Worm (Caenorhabditis elegans) whole organism, early embryonic: ENCODE data around the gene Y49E10.21.

Experiments used
- B0310.2 ChIP-seq: sonication (generic microtip); optimal IDR thresholded peaks from 2 replicates; lab custom pipeline; 2016; ENCODE audit warnings: mild to moderate bottlenecking, missing genetic modification characterization, missing compliant biosample characterization
- F13C5.2 ChIP-seq: sonication (generic microtip); optimal IDR thresholded peaks from 2 replicates; lab custom pipeline; 2017; ENCODE audit warnings: mild to moderate bottlenecking, missing genetic modification characterization, inconsistent platforms, missing compliant biosample characterization
- aly-1 ChIP-seq: sonication (generic microtip); optimal IDR thresholded peaks from 2 replicates; lab custom pipeline; 2016; ENCODE audit warnings: missing genetic modification characterization, missing compliant biosample characterization
- ama-1 ChIP-seq: fragments of 150-350 bp; optimal IDR thresholded peaks from 2 replicates; lab custom pipeline; 2014
- ceh-13 ChIP-seq: fragments of 200-800 bp; sonication (Bioruptor generic); optimal IDR thresholded peaks from 2 replicates; lab custom pipeline; 2018; ENCODE audit warnings: mild to moderate bottlenecking, missing genetic modification characterization, missing compliant biosample characterization
- ceh-36 ChIP-seq: sonication (generic microtip); optimal IDR thresholded peaks from 2 replicates; lab custom pipeline; 2016; ENCODE audit warnings: missing genetic modification characterization, inconsistent platforms, missing compliant biosample characterization
- ets-7 ChIP-seq: sonication (generic microtip); optimal IDR thresholded peaks from 2 replicates; lab custom pipeline; 2016; ENCODE audit warnings: missing genotype, missing genetic modification characterization, missing compliant biosample characterization
- flt-1 ChIP-seq: fragments of 200-800 bp; sonication (Bioruptor generic); IDR thresholded peaks from 2 replicates; pipeline ENCODE4 v1.3.6; 2022; ENCODE audit warnings: missing genetic modification characterization, missing compliant biosample characterization
- hmbx-1 ChIP-seq: sonication (generic microtip); optimal IDR thresholded peaks from 2 replicates; lab custom pipeline; 2016; ENCODE audit warnings: mild to moderate bottlenecking, missing genetic modification characterization, missing compliant biosample characterization
- hmg-4 ChIP-seq: fragments of 200-800 bp; sonication (Bioruptor generic); optimal IDR thresholded peaks from 2 replicates; lab custom pipeline; 2018; ENCODE audit warnings: mild to moderate bottlenecking, missing genetic modification characterization, missing compliant biosample characterization
- hnd-1 ChIP-seq: sonication (generic microtip); optimal IDR thresholded peaks from 2 replicates; lab custom pipeline; 2016; ENCODE audit warnings: missing genetic modification characterization, missing compliant biosample characterization
- pes-1 ChIP-seq: fragments of 200-800 bp; sonication (Bioruptor generic); IDR thresholded peaks from 2 replicates; pipeline ENCODE4 v1.3.6; 2022; ENCODE audit warnings: missing genetic modification reagents, missing genetic modification characterization, missing compliant biosample characterization
- scrt-1 ChIP-seq: fragments of 200-800 bp; sonication (Bioruptor generic); IDR thresholded peaks from 2 replicates; pipeline ENCODE4 v1.3.6; 2022; ENCODE audit warnings: missing genetic modification characterization, missing compliant biosample characterization
- sea-1 ChIP-seq: fragments of 200-800 bp; sonication (Bioruptor generic); conservative IDR thresholded peaks from 2 replicates; pipeline ENCODE4 v1.3.6; 2022; ENCODE audit warnings: missing genetic modification characterization, missing compliant biosample characterization
- tbx-11 ChIP-seq: fragments of 200-800 bp; sonication (Bioruptor generic); IDR thresholded peaks from 2 replicates; pipeline ENCODE4 v1.3.6; 2022; ENCODE audit warnings: missing genetic modification characterization, missing compliant biosample characterization
- tbx-37 ChIP-seq: fragments of 200-800 bp; sonication (Bioruptor generic); conservative IDR thresholded peaks from 2 replicates; pipeline ENCODE4 v1.3.6; 2022; ENCODE audit warnings: missing genetic modification reagents, missing genetic modification characterization, missing compliant biosample characterization
- tra-4 ChIP-seq: sonication (generic microtip); optimal IDR thresholded peaks from 2 replicates; lab custom pipeline; 2017; ENCODE audit warnings: missing genetic modification characterization, missing compliant biosample characterization

Y49E10.21 gene

DNA sequence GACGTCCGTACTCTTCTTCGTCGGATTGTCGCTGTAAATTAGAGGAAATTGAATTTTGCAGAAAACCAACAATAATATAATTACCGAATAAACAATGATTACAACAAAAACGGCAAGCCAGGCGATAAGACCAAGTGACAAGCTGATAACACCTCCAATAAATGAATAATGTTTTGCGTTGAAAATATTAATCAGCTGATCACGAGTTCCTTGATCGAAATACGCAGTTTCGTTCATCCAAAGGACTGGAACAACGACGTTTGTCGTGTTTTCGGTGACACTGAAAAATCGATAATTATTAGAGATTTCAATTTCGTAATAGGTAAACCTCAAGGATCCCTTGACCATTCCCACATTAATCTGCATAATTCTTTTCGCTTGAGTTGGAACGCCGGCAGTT is 3.6 kb upstream of the Y49E10.21 start:
- no peak for TF ChIP-seq ceh-13 (GFP tag; lab: Kevin White, UChicago)
- no peak for TF ChIP-seq hmbx-1 (tag; lab: Kevin White, UChicago)
- TF ChIP-seq ama-1 (lab: Kevin White, UChicago): no peak
- TF ChIP-seq pes-1 (GFP tag; lab: Robert Waterston, UW): no peak
- TF ChIP-seq ets-7 (tag; lab: Kevin White, UChicago): no peak
- no peak for TF ChIP-seq flt-1 (GFP tag; lab: Robert Waterston, UW)
- TF ChIP-seq aly-1: no peak
- TF ChIP-seq hnd-1 (tag; lab: Kevin White, UChicago): no peak
- no peak for TF ChIP-seq scrt-1 (GFP tag; lab: Robert Waterston, UW)
- no peak for TF ChIP-seq B0310.2 (tag; lab: Kevin White, UChicago)
- TF ChIP-seq tbx-11: no peak
- no peak for TF ChIP-seq hmg-4 (GFP tag; lab: Kevin White, UChicago)
- TF ChIP-seq F13C5.2 (tag; lab: Kevin White, UChicago): no peak
- no peak for TF ChIP-seq ceh-36
- no peak for TF ChIP-seq sea-1 (GFP tag; lab: Robert Waterston, UW)
- TF ChIP-seq tra-4: no peak
- TF ChIP-seq tbx-37 (GFP tag; lab: Robert Waterston, UW): no peak

DNA sequence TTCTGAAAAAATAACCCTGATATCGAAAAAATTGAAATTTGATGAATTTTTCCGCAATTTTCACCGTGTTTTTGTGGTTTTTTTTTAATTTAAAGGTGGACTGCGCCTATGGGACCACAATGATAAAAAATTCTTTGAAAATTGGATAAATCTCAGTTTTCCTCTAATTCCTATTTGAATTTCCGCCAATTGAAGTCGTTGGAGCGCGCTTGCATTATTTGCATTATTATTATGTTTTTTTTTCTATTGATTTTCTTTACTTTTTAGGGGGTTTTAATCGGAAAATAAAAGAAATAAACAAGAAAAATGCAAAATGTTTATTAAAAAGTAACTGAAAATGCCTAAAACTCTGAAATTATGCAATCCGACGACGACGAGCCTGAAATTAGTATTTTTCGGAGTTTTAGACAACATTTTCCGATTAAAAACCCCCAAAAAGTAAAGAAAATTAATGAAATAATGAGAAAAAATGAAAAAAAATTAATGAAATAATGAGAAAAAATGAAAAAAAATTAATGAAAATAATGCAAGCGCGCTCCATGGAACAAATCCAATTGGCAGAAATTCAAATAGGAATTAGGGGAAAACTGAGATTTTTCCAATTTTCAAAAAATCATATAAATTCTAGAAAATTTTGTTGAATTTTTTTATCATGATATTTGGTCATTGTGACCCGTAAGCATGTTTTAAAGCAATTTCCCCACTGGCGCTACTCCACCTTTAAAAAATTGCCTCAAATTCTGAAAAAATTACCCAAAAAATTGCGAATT is 1.6 kb upstream of the Y49E10.21 start:
- TF ChIP-seq flt-1 (GFP tag; lab: Robert Waterston, UW) (no peak), tra-4 (no peak), sea-1 (GFP tag; lab: Robert Waterston, UW) (no peak), tbx-11 (no peak), B0310.2 (tag; lab: Kevin White, UChicago) (no peak), tbx-37 (GFP tag; lab: Robert Waterston, UW) (no peak), aly-1 (no peak), scrt-1 (GFP tag; lab: Robert Waterston, UW) (no peak), F13C5.2 (tag; lab: Kevin White, UChicago) (no peak), ama-1 (lab: Kevin White, UChicago) (no peak), ets-7 (tag; lab: Kevin White, UChicago) (no peak), pes-1 (GFP tag; lab: Robert Waterston, UW) (no peak), hmbx-1 (tag; lab: Kevin White, UChicago) (no peak), hmg-4 (GFP tag; lab: Kevin White, UChicago) (no peak), ceh-36 (no peak), hnd-1 (tag; lab: Kevin White, UChicago) (no peak), ceh-13 (GFP tag; lab: Kevin White, UChicago) (no peak)

DNA sequence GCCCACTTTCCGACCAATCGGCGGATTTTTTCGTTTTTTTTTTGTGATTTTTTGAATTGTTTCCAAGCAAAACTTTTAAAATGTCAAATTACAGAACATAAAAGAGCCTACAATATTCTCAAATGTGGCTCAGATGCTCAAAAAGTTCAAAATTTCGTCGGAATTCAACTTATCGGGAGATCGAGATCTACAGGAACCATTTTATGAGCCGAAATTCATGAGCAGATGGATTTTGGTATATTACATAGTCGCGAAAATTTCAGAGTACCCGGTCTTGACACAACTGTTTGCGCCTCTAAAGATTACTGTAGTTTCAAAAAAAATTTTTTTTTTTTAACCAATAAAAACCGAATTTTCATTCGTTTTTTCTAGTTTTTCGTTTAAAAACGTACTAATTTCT is 1.6 kb downstream of the Y49E10.21 start:
- TF ChIP-seq tbx-37 (GFP tag; lab: Robert Waterston, UW): no peak
- no peak for TF ChIP-seq ama-1 (lab: Kevin White, UChicago)
- TF ChIP-seq tbx-11: no peak
- TF ChIP-seq scrt-1 (GFP tag; lab: Robert Waterston, UW): no peak
- TF ChIP-seq ets-7 (tag; lab: Kevin White, UChicago): no peak
- no peak for TF ChIP-seq tra-4
- TF ChIP-seq aly-1: no peak
- no peak for TF ChIP-seq hmbx-1 (tag; lab: Kevin White, UChicago)
- TF ChIP-seq B0310.2 (tag; lab: Kevin White, UChicago): no peak
- TF ChIP-seq ceh-13 (GFP tag; lab: Kevin White, UChicago): no peak
- TF ChIP-seq pes-1 (GFP tag; lab: Robert Waterston, UW): no peak

DNA sequence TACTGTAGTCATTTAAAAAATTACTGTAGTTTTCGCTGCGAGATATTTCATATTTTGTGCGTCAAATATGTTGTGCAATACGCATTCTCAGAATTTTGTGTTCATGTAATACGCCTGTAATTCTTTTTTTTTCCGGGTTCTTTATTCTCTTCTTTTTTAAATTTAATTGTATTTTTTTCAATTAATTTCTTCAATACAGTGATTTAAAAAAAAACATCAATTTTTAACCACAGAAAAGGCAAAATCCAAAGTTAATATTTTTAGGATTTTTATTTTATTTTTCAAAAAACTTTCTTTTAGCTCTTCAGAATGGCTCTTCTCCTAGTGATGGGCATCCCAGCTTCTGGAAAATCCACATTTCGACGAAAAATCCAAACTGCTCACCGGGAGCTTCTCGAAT is 8.9 kb downstream of the Y49E10.21 start, which contains the start of gene pstk-1:
Gene pstk-1 (plus strand): TSS at position 301 of the 400 bp plus-strand sequence.
- TF ChIP-seq tra-4 (no peak), sea-1 (GFP tag; lab: Robert Waterston, UW) (no peak), hmg-4 (GFP tag; lab: Kevin White, UChicago) (no peak), pes-1 (GFP tag; lab: Robert Waterston, UW) (no peak), flt-1 (GFP tag; lab: Robert Waterston, UW) (no peak), hnd-1 (tag; lab: Kevin White, UChicago) (no peak), ama-1 (lab: Kevin White, UChicago) (no peak), aly-1 (no peak), hmbx-1 (tag; lab: Kevin White, UChicago) (no peak), ceh-13 (GFP tag; lab: Kevin White, UChicago) (no peak), F13C5.2 (tag; lab: Kevin White, UChicago) (no peak), B0310.2 (tag; lab: Kevin White, UChicago) (no peak)

DNA sequence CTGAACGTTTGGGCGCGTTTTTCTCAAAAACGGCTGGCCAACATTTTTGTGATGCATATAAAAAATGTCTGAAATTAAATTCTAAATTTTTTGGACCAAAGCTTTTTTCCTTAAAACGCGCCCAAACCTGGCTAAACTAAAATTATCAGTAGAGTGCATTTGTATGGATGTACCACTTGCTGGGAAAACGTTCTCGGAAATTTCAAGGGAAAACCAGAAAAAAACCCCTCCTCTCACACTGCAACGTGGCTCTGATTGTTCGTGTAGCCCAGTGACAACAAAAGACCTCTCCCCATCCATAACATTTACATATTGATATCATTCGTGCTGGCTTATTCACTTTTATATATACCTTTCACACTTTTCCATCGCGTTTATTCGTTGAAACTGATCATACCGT is 11.5 kb downstream of the Y49E10.21 start, which contains the start of gene Y49E10.29:
Gene Y49E10.29 (plus strand): TSS at position 301 of the 400 bp plus-strand sequence.
- TF ChIP-seq F13C5.2 (tag; lab: Kevin White, UChicago): no peak
- TF ChIP-seq B0310.2 (tag; lab: Kevin White, UChicago): no peak
- no peak for TF ChIP-seq ets-7 (tag; lab: Kevin White, UChicago)
- TF ChIP-seq scrt-1 (GFP tag; lab: Robert Waterston, UW): no peak
- no peak for TF ChIP-seq hmg-4 (GFP tag; lab: Kevin White, UChicago)

DNA sequence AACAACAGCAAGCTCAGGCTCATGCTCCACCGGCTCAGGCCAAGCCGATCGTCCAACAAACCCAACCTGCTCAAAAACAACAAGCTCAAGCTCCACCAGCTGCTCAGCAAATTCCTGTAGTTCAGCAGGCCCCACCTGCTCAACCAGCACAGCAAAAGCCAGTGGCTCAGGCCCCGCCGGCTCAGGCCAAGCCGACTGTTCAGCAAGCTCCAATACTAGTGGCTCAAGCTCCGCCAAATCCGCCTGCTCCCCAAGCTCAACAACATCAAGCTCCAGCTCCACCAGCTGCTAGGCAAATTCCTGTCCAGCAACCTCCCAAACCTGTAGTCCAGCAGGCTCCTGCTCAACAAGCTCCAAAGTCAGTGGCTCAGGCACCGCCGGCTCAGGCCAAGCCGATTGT is 12.4 kb downstream of the Y49E10.21 start:
- TF ChIP-seq ceh-36 (no peak), tbx-37 (GFP tag; lab: Robert Waterston, UW) (no peak), hnd-1 (tag; lab: Kevin White, UChicago) (no peak), ets-7 (tag; lab: Kevin White, UChicago) (no peak), tbx-11 (no peak), aly-1 (no peak), hmg-4 (GFP tag; lab: Kevin White, UChicago) (no peak), hmbx-1 (tag; lab: Kevin White, UChicago) (no peak), ceh-13 (GFP tag; lab: Kevin White, UChicago) (no peak), sea-1 (GFP tag; lab: Robert Waterston, UW) (no peak), tra-4 (no peak), pes-1 (GFP tag; lab: Robert Waterston, UW) (no peak), B0310.2 (tag; lab: Kevin White, UChicago) (no peak), scrt-1 (GFP tag; lab: Robert Waterston, UW) (no peak), ama-1 (lab: Kevin White, UChicago) (no peak), flt-1 (GFP tag; lab: Robert Waterston, UW) (no peak)
